Fruit fly (Drosophila melanogaster) whole organism, prepupa: ENCODE measurements around the gene bero.

Experiments
- CG10631 ChIP-seq: fragments of 200-800 bp; sonication (Bioruptor generic); optimal IDR thresholded peaks from 2 replicates; lab custom pipeline; 2016; ENCODE audit warnings: missing biosample characterization, missing genetic modification characterization
- CG16779 ChIP-seq: fragments of 200-800 bp; sonication (Bioruptor generic); optimal IDR thresholded peaks from 3 replicates; lab custom pipeline; 2017; ENCODE audit warnings: missing biosample characterization, mild to moderate bottlenecking, missing genetic modification characterization
- CG6163 ChIP-seq: fragments of 200-800 bp; sonication (Bioruptor generic); IDR thresholded peaks from 3 replicates; pipeline ENCODE4 v1.3.6; 2022; ENCODE audit warnings: missing biosample characterization, missing genetic modification characterization
- CG6854 ChIP-seq: fragments of 200-800 bp; sonication (Bioruptor generic); optimal IDR thresholded peaks from 2 replicates; lab custom pipeline; 2017; ENCODE audit warnings: missing biosample characterization, mild to moderate bottlenecking, missing genetic modification characterization
- CG8119 ChIP-seq: fragments of 200-800 bp; sonication (Bioruptor generic); IDR thresholded peaks from 3 replicates; pipeline ENCODE4 v1.3.6; 2022; ENCODE audit warnings: missing biosample characterization, missing genetic modification characterization
- Gug ChIP-seq: fragments of 200-800 bp; sonication (Bioruptor generic); IDR thresholded peaks from 2 replicates; pipeline ENCODE4 v1.3.6; 2022; ENCODE audit warnings: missing biosample characterization, missing genetic modification characterization
- Hr39 ChIP-seq: fragments of 200-800 bp; sonication (Bioruptor generic); optimal IDR thresholded peaks from 2 replicates; lab custom pipeline; 2016; ENCODE audit warnings: missing biosample characterization, missing genetic modification characterization
- achi ChIP-seq: fragments of 200-800 bp; sonication (Bioruptor generic); optimal IDR thresholded peaks from 3 replicates; lab custom pipeline; 2016; ENCODE audit warnings: missing biosample characterization, missing genetic modification characterization
- acj6 ChIP-seq: fragments of 200-800 bp; sonication (Bioruptor generic); optimal IDR thresholded peaks from 3 replicates; lab custom pipeline; 2016; ENCODE audit warnings: missing biosample characterization, missing genetic modification characterization
- salr ChIP-seq, 2 experiments: fragments of 200-800 bp; sonication (Bioruptor generic); optimal IDR thresholded peaks; 3 replicates each; lab custom pipeline; 2016 to 2018; ENCODE audit warnings: missing biosample characterization in 2 of 2, missing genetic modification characterization in 2 of 2, mild to moderate bottlenecking in 1 of 2
- spab ChIP-seq: fragments of 200-800 bp; sonication (Bioruptor generic); optimal IDR thresholded peaks from 2 replicates; lab custom pipeline; 2017; ENCODE audit warnings: missing biosample characterization, mild to moderate bottlenecking, missing genetic modification characterization, missing genetic modification reagents
- topi ChIP-seq: fragments of 200-800 bp; sonication (Bioruptor generic); optimal IDR thresholded peaks from 3 replicates; lab custom pipeline; 2016; ENCODE audit warnings: missing biosample characterization, missing genetic modification characterization

DNA sequence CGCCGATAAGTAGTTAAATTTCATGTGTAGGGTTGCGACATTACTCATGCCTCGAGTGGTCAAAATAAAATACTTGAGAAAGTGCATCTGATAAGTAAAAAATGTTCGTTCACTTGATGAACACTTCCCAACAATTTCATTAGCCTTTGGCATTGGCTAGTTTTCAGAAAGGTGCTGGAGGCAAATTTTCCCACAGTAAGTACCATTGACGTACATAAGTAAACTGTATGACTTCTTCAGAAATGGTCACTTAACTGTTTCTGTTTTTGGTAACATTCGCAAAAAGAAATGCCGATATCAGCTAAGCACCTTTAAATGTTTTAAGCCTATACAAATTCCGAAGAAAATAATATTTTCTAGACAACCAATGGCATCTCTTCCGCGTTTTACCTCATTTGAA is 24.6 kb downstream of the bero start:
- TF ChIP-seq salr (GFP tag; optimal IDR thresholded peaks at IDR 0.05; lab: Kevin White, UChicago) (no peak), CG6854 (GFP tag; lab: Kevin White, UChicago) (no peak), Hr39 (no peak), CG10631 (no peak), topi (GFP tag; lab: Kevin White, UChicago) (no peak), acj6 (GFP tag; lab: Kevin White, UChicago) (no peak), CG16779 (no peak), Gug (GFP tag; lab: Robert Waterston, UW) (no peak), spab (GFP tag; lab: Kevin White, UChicago) (no peak), CG6163 (GFP tag; lab: Robert Waterston, UW) (no peak), achi (GFP tag; lab: Kevin White, UChicago) (no peak), CG8119 (GFP tag; lab: Robert Waterston, UW) (no peak)
